Worm (Caenorhabditis elegans) whole organism, mixed stage, embryonic: ENCODE measurements around the gene T11B7.2.

ENCODE experiments used
- bed-3 ChIP-seq: fragments of 200-800 bp; sonication (Bioruptor generic); optimal IDR thresholded peaks from 3 replicates; lab custom pipeline; 2018; ENCODE audit warnings: mild to moderate bottlenecking, missing genetic modification characterization, moderate library complexity, missing compliant biosample characterization
- ceh-39 ChIP-seq: fragments of 150-350 bp; optimal IDR thresholded peaks from 2 replicates; lab custom pipeline; 2014; ENCODE audit warnings: missing biosample characterization, missing genetic modification characterization
- elt-3 ChIP-seq: fragments of 150-350 bp; optimal IDR thresholded peaks from 2 replicates; lab custom pipeline; 2014; ENCODE audit warnings: missing biosample characterization, missing genetic modification characterization
- lin-13 ChIP-seq: fragments of 150-350 bp; optimal IDR thresholded peaks from 2 replicates; lab custom pipeline; 2014; ENCODE audit warnings: missing biosample characterization, missing genetic modification characterization
- lin-32 ChIP-seq: fragments of 200-800 bp; sonication (Bioruptor generic); optimal IDR thresholded peaks from 2 replicates; lab custom pipeline; 2018; ENCODE audit warnings: mild to moderate bottlenecking, missing genetic modification characterization, missing compliant biosample characterization
- mab-5 ChIP-seq: fragments of 150-350 bp; optimal IDR thresholded peaks from 2 replicates; lab custom pipeline; 2014; ENCODE audit warnings: missing biosample characterization, missing genetic modification characterization
- nhr-237 ChIP-seq: fragments of 150-350 bp; optimal IDR thresholded peaks from 2 replicates; lab custom pipeline; 2014; ENCODE audit warnings: missing biosample characterization, missing genetic modification characterization
- snpc-4 ChIP-seq: fragments of 150-350 bp; optimal IDR thresholded peaks from 2 replicates; lab custom pipeline; 2014; ENCODE audit warnings: missing biosample characterization, missing genetic modification characterization
- unc-62 ChIP-seq: fragments of 150-350 bp; optimal IDR thresholded peaks from 2 replicates; lab custom pipeline; 2014; ENCODE audit warnings: missing biosample characterization, missing genetic modification reagents, missing genetic modification characterization
- ztf-11 ChIP-seq: fragments of 150-350 bp; optimal IDR thresholded peaks from 2 replicates; lab custom pipeline; 2014; ENCODE audit warnings: missing biosample characterization, missing genetic modification characterization

ce11 chrIV:8853301-8853700 lies 8.9 kb upstream of the T11B7.2 start:
- TF ChIP-seq unc-62 (GFP tag; lab: Kevin White, UChicago), result no peak
- no peak for TF ChIP-seq mab-5 (tag; lab: Kevin White, UChicago)
- no peak for TF ChIP-seq lin-32 (GFP tag; lab: Kevin White, UChicago)
- TF ChIP-seq elt-3 (tag; lab: Kevin White, UChicago), result no peak
- TF ChIP-seq snpc-4, result no peak
- TF ChIP-seq ztf-11 (tag; lab: Kevin White, UChicago), result no peak
- no peak for TF ChIP-seq lin-13
- TF ChIP-seq bed-3 (GFP tag; lab: Kevin White, UChicago), result no peak
- TF ChIP-seq ceh-39 (tag; lab: Kevin White, UChicago), result no peak
- TF ChIP-seq nhr-237 (tag; lab: Kevin White, UChicago), result no peak
